Worm (Caenorhabditis elegans): ENCODE data around the gene nhr-84.

DNA sequence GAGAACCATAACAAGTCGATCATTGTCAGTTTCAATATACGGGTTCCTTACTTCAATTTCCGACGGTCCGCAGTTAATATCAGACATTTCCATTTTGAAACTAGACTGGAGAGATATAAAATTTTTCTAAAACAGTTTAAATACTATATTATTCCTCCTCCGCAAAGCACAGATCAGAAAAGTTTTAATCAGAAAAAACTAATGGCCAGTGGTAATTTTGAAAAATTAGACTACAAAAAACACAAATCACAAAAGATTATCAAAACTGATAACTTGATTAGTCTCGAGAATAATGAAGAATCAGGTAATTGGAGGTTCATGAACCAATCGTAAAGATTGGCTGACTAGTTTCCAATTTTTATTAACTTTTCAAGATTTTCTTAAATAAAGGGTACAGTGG lies 6.6 kb upstream of the nhr-84 start, which contains the start of gene T06C12.9:
- TF ChIP-seq grh-1 (GFP tag; IDR thresholded peaks at IDR 0.05) = no peak
- TF ChIP-seq nhr-11 (tag; optimal IDR thresholded peaks at IDR 0.05) = no peak
- no peak for TF ChIP-seq egl-27 (tag; optimal IDR thresholded peaks at IDR 0.05)
- TF ChIP-seq snpc-4 (tag; optimal IDR thresholded peaks at IDR 0.05) = no peak
- TF ChIP-seq dpl-1 (GFP tag; optimal IDR thresholded peaks at IDR 0.05) = no peak
- no peak for TF ChIP-seq mef-2 (tag; optimal IDR thresholded peaks at IDR 0.05)
- no peak for TF ChIP-seq zag-1 (tag; optimal IDR thresholded peaks at IDR 0.05)
- TF ChIP-seq pqm-1 (tag; optimal IDR thresholded peaks at IDR 0.05) = no peak
- no peak for TF ChIP-seq lin-13 (GFP tag; optimal IDR thresholded peaks at IDR 0.05)

Measured in whole organism, L1 larva.